Worm (Caenorhabditis elegans) whole organism, L4/young adult: Measurements from ENCODE around the gene fbxb-99.

Experiments used
- dao-5 ChIP-seq: sonication (generic microtip); optimal IDR thresholded peaks from 2 replicates; lab custom pipeline; 2016; ENCODE audit warnings: missing genotype, missing genetic modification characterization, moderate library complexity, missing compliant biosample characterization
- him-1 ChIP-seq: sonication (generic microtip); optimal IDR thresholded peaks from 2 replicates; lab custom pipeline; 2016; ENCODE audit warnings: missing genotype, missing genetic modification reagents, missing genetic modification characterization, missing compliant biosample characterization

ce11 chrII:3781238-3781637 lies 12.0 kb downstream of the fbxb-99 start:
- TF ChIP-seq him-1 (tag; lab: Kevin White, UChicago): no peak
- no peak for TF ChIP-seq dao-5
